Worm (Caenorhabditis elegans): Measurements from ENCODE around the gene F42A9.7.

ce11 chrIV:8615314-8615713, 1.6 kb downstream of the F42A9.7 start:
- no peak for TF ChIP-seq egl-27 (tag; optimal IDR thresholded peaks at IDR 0.05)
- no peak for TF ChIP-seq alr-1 (tag; optimal IDR thresholded peaks at IDR 0.05; ENCODE audit: borderline replicate concordance)
- no peak for TF ChIP-seq nhr-85 (tag)
- TF ChIP-seq unc-62 (GFP tag; optimal IDR thresholded peaks at IDR 0.05), result no peak
- no peak for TF ChIP-seq hlh-4 (tag; optimal IDR thresholded peaks at IDR 0.05)
- no peak for TF ChIP-seq ztf-11 (tag; optimal IDR thresholded peaks at IDR 0.05)
- no peak for TF ChIP-seq lsy-2 (tag; optimal IDR thresholded peaks at IDR 0.05)
